Fruit fly (Drosophila melanogaster) whole organism, embryonic: ENCODE data around the gene CG2772.

Experiments used
- Adf1 ChIP-seq: fragments of 200-800 bp; sonication (Bioruptor generic); IDR thresholded peaks from 2 replicates; pipeline ENCODE4 v1.3.6; 2022; ENCODE audit warnings: missing biosample characterization, missing genetic modification characterization
- Atf-2 ChIP-seq: fragments of 200-800 bp; sonication (Bioruptor generic); optimal IDR thresholded peaks from 2 replicates; lab custom pipeline; 2016; ENCODE audit warnings: missing biosample characterization, missing genetic modification characterization
- CG10147 ChIP-seq: fragments of 200-800 bp; sonication (Bioruptor generic); optimal IDR thresholded peaks from 2 replicates; lab custom pipeline; 2019; ENCODE audit warnings: missing biosample characterization, mild to moderate bottlenecking, missing genetic modification characterization, moderate library complexity
- CG10209 ChIP-seq: fragments of 200-800 bp; sonication (Bioruptor generic); optimal IDR thresholded peaks from 3 replicates; lab custom pipeline; 2017; ENCODE audit warnings: missing biosample characterization, mild to moderate bottlenecking, missing genetic modification characterization, missing genetic modification reagents
- CG12299 ChIP-seq: fragments of 200-800 bp; sonication (Bioruptor generic); optimal IDR thresholded peaks from 2 replicates; lab custom pipeline; 2018; ENCODE audit warnings: missing biosample characterization, mild to moderate bottlenecking, missing genetic modification characterization
- CG13287 ChIP-seq: fragments of 200-800 bp; sonication (Bioruptor generic); IDR thresholded peaks from 2 replicates; pipeline ENCODE4 v1.3.6; 2022; ENCODE audit warnings: missing biosample characterization, missing genetic modification characterization; ENCODE audit not compliant: partially characterized antibody
- CG13424 ChIP-seq: fragments of 200-800 bp; sonication (Bioruptor generic); optimal IDR thresholded peaks from 2 replicates; lab custom pipeline; 2019; ENCODE audit warnings: missing biosample characterization, mild to moderate bottlenecking, missing genetic modification characterization, moderate library complexity
- CG14710 ChIP-seq: fragments of 200-800 bp; sonication (Bioruptor generic); optimal IDR thresholded peaks from 3 replicates; lab custom pipeline; 2019; ENCODE audit warnings: missing biosample characterization, mild to moderate bottlenecking, missing genetic modification characterization, moderate library complexity
- CG15514 ChIP-seq: fragments of 200-800 bp; sonication (Bioruptor generic); optimal IDR thresholded peaks from 3 replicates; lab custom pipeline; 2017; ENCODE audit warnings: missing biosample characterization, missing genetic modification characterization, mild to moderate bottlenecking, moderate library complexity, missing genetic modification reagents
- CG3847 ChIP-seq: fragments of 200-800 bp; sonication (Bioruptor generic); IDR thresholded peaks from 2 replicates; pipeline ENCODE4 v1.3.6; 2022; ENCODE audit warnings: missing biosample characterization, missing genetic modification characterization
- CG6254 ChIP-seq: fragments of 200-800 bp; sonication (Bioruptor generic); optimal IDR thresholded peaks from 3 replicates; lab custom pipeline; 2017; ENCODE audit warnings: mild to moderate bottlenecking, missing biosample characterization, missing genetic modification reagents, missing genetic modification characterization
- CG6813 ChIP-seq: fragments of 200-800 bp; sonication (Bioruptor generic); optimal IDR thresholded peaks from 2 replicates; lab custom pipeline; 2017; ENCODE audit warnings: missing biosample characterization, missing genetic modification characterization, mild to moderate bottlenecking, moderate library complexity, missing genetic modification reagents
- CkIIα-i1 ChIP-seq: fragments of 200-800 bp; sonication (Bioruptor generic); IDR thresholded peaks from 2 replicates; pipeline ENCODE4 v1.3.6; 2022; ENCODE audit warnings: missing biosample characterization, missing genetic modification characterization
- D ChIP-seq, 2 experiments: fragments of 200-800 bp in 1 of 2; fragments of >200 bp in 1 of 2; sonication (Bioruptor generic) in 1 of 2; optimal IDR thresholded peaks; 2 replicates in 1 of 2; 3 replicates in 1 of 2; lab custom pipeline; 2017; ENCODE audit warnings: mild to moderate bottlenecking in 1 of 2, missing biosample characterization in 1 of 2, missing genetic modification characterization in 1 of 2, missing genetic modification reagents in 1 of 2
- Deaf1 ChIP-seq: fragments of 200-800 bp; optimal IDR thresholded peaks from 3 replicates; lab custom pipeline; 2019; ENCODE audit warnings: missing biosample characterization, mild to moderate bottlenecking, missing genetic modification characterization, moderate library complexity
- Dip3 ChIP-seq: fragments of 200-800 bp; sonication (Bioruptor generic); optimal IDR thresholded peaks from 3 replicates; lab custom pipeline; 2016; ENCODE audit warnings: missing biosample characterization, missing genetic modification characterization
- Dll ChIP-seq: fragments of 200-800 bp; sonication (Bioruptor generic); IDR thresholded peaks from 4 replicates; pipeline ENCODE4 v1.3.6; 2022; ENCODE audit warnings: missing biosample characterization, missing genetic modification characterization; ENCODE audit not compliant: partially characterized antibody
- Ets97D ChIP-seq: fragments of 200-800 bp; sonication (Bioruptor generic); optimal IDR thresholded peaks from 3 replicates; lab custom pipeline; 2016; ENCODE audit warnings: missing biosample characterization, missing genetic modification characterization
- H2.0 ChIP-seq: fragments of 200-800 bp; sonication (Bioruptor generic); IDR thresholded peaks from 2 replicates; pipeline ENCODE4 v1.3.6; 2022; ENCODE audit warnings: missing biosample characterization, missing genetic modification characterization
- HLH4C ChIP-seq: fragments of 200-800 bp; sonication (Bioruptor generic); IDR thresholded peaks from 3 replicates; pipeline ENCODE4 v1.3.6; 2022; ENCODE audit warnings: missing biosample characterization, missing genetic modification characterization; ENCODE audit not compliant: partially characterized antibody
- Hmx ChIP-seq: fragments of 200-800 bp; sonication (Bioruptor generic); optimal IDR thresholded peaks from 2 replicates; lab custom pipeline; 2016; ENCODE audit warnings: missing biosample characterization, missing genetic modification characterization
- Hr3 ChIP-seq: fragments of 200-800 bp; sonication (Bioruptor generic); optimal IDR thresholded peaks from 3 replicates; lab custom pipeline; 2016; ENCODE audit warnings: missing biosample characterization, missing genetic modification characterization
- Mad ChIP-seq: fragments of 200-800 bp; sonication (Bioruptor generic); optimal IDR thresholded peaks from 2 replicates; lab custom pipeline; 2016; ENCODE audit warnings: missing biosample characterization, missing genetic modification characterization
- Max ChIP-seq: fragments of 200-800 bp; sonication (Bioruptor generic); optimal IDR thresholded peaks from 2 replicates; lab custom pipeline; 2016; ENCODE audit warnings: missing biosample characterization, mild to moderate bottlenecking, missing genetic modification characterization
- Myb ChIP-seq: fragments of 200-800 bp; sonication (Bioruptor generic); optimal IDR thresholded peaks from 2 replicates; lab custom pipeline; 2016; ENCODE audit warnings: missing biosample characterization, missing genetic modification characterization
- Neu2 ChIP-seq: fragments of 200-800 bp; sonication (Bioruptor generic); optimal IDR thresholded peaks from 3 replicates; lab custom pipeline; 2016; ENCODE audit warnings: missing biosample characterization, missing genetic modification characterization, borderline replicate concordance
- Optix ChIP-seq: fragments of 200-800 bp; sonication (Bioruptor generic); IDR thresholded peaks from 3 replicates; pipeline ENCODE4 v1.3.6; 2022; ENCODE audit warnings: missing biosample characterization, missing genetic modification characterization
- Six4 ChIP-seq: fragments of 200-800 bp; sonication (Bioruptor generic); optimal IDR thresholded peaks from 2 replicates; lab custom pipeline; 2016; ENCODE audit warnings: missing biosample characterization, missing genetic modification characterization
- Spps ChIP-seq: fragments of 200-800 bp; sonication (Bioruptor generic); optimal IDR thresholded peaks from 2 replicates; lab custom pipeline; 2018; ENCODE audit warnings: missing biosample characterization, mild to moderate bottlenecking, missing genetic modification characterization
- Xrp1 ChIP-seq: fragments of 200-800 bp; sonication (Bioruptor generic); IDR thresholded peaks from 2 replicates; pipeline ENCODE4 v1.3.6; 2022; ENCODE audit warnings: missing biosample characterization, missing genetic modification characterization
- YL-1 ChIP-seq: fragments of 200-800 bp; sonication (Bioruptor generic); optimal IDR thresholded peaks from 3 replicates; lab custom pipeline; 2017; ENCODE audit warnings: missing biosample characterization, mild to moderate bottlenecking, missing genetic modification characterization
- bcd ChIP-seq: fragments of 200-800 bp; sonication (Bioruptor generic); optimal IDR thresholded peaks from 2 replicates; lab custom pipeline; 2017; ENCODE audit warnings: missing biosample characterization, mild to moderate bottlenecking, missing genetic modification characterization
- cato ChIP-seq: fragments of 200-800 bp; sonication (Bioruptor generic); optimal IDR thresholded peaks from 2 replicates; lab custom pipeline; 2016; ENCODE audit warnings: missing biosample characterization, missing genetic modification characterization, borderline replicate concordance
- chn ChIP-seq: fragments of 200-800 bp; sonication (Bioruptor generic); optimal IDR thresholded peaks from 2 replicates; lab custom pipeline; 2016; ENCODE audit warnings: missing biosample characterization, missing genetic modification characterization
- cwo ChIP-seq: fragments of 200-800 bp; sonication (Bioruptor generic); optimal IDR thresholded peaks from 3 replicates; lab custom pipeline; 2017; ENCODE audit warnings: missing biosample characterization, missing genetic modification characterization, mild to moderate bottlenecking, moderate library complexity, missing genetic modification reagents
- danr ChIP-seq: fragments of 200-800 bp; sonication (Bioruptor generic); IDR thresholded peaks from 2 replicates; pipeline ENCODE4 v1.3.6; 2022; ENCODE audit warnings: missing biosample characterization, missing genetic modification characterization
- ewg ChIP-seq: fragments of 200-800 bp; sonication (Bioruptor generic); optimal IDR thresholded peaks from 3 replicates; lab custom pipeline; 2017; ENCODE audit warnings: mild to moderate bottlenecking, missing biosample characterization, missing genetic modification reagents, missing genetic modification characterization
- fru ChIP-seq: fragments of >200 bp; optimal IDR thresholded peaks from 2 replicates; lab custom pipeline; 2017
- gro ChIP-seq: fragments of 200-800 bp; sonication (Bioruptor generic); optimal IDR thresholded peaks from 2 replicates; lab custom pipeline; 2016; ENCODE audit warnings: missing biosample characterization, missing genetic modification characterization
- h ChIP-seq: fragments of >200 bp; optimal IDR thresholded peaks from 2 replicates; lab custom pipeline; 2017
- hbn ChIP-seq: fragments of 200-800 bp; sonication (Bioruptor generic); IDR thresholded peaks from 2 replicates; pipeline ENCODE4 v1.3.6; 2022; ENCODE audit warnings: missing biosample characterization, missing genetic modification characterization; ENCODE audit not compliant: partially characterized antibody
- lmd ChIP-seq: fragments of 200-800 bp; sonication (Bioruptor generic); IDR thresholded peaks from 2 replicates; pipeline ENCODE4 v1.3.6; 2022; ENCODE audit warnings: missing biosample characterization, missing genetic modification characterization
- luna ChIP-seq: fragments of 200-800 bp; sonication (Bioruptor generic); optimal IDR thresholded peaks from 2 replicates; lab custom pipeline; 2016; ENCODE audit warnings: missing biosample characterization, missing genetic modification characterization
- mirr ChIP-seq: fragments of 200-800 bp; sonication (Bioruptor generic); optimal IDR thresholded peaks from 3 replicates; lab custom pipeline; 2018; ENCODE audit warnings: missing biosample characterization, mild to moderate bottlenecking, missing genetic modification characterization
- org-1 ChIP-seq: fragments of 200-800 bp; sonication (Bioruptor generic); optimal IDR thresholded peaks from 2 replicates; lab custom pipeline; 2017; ENCODE audit warnings: missing biosample characterization, missing genetic modification characterization
- peb ChIP-seq: fragments of 200-800 bp; sonication (Bioruptor generic); IDR thresholded peaks from 2 replicates; pipeline ENCODE4 v1.3.6; 2022; ENCODE audit warnings: missing biosample characterization, missing genetic modification characterization
- pho ChIP-seq: fragments of 200-800 bp; sonication (Bioruptor generic); optimal IDR thresholded peaks from 2 replicates; lab custom pipeline; 2016; ENCODE audit warnings: missing biosample characterization, missing genetic modification characterization
- prd ChIP-seq, 3 experiments: fragments of >200 bp in 2 of 3; fragments of 200-800 bp in 1 of 3; sonication (Bioruptor generic) in 1 of 3; optimal IDR thresholded peaks in 2 of 3; IDR thresholded peaks in 1 of 3; 2 replicates in 2 of 3; 3 replicates in 1 of 3; pipeline versions ENCODE4 v1.3.6 to Lab custom; 2017 to 2022; ENCODE audit warnings: missing biosample characterization in 1 of 3, missing genetic modification characterization in 1 of 3
- sqz ChIP-seq: fragments of 200-800 bp; sonication (Bioruptor generic); optimal IDR thresholded peaks from 3 replicates; lab custom pipeline; 2018; ENCODE audit warnings: missing biosample characterization, mild to moderate bottlenecking, missing genetic modification characterization
- tin ChIP-seq: fragments of 200-800 bp; sonication (Bioruptor generic); optimal IDR thresholded peaks from 3 replicates; lab custom pipeline; 2016; ENCODE audit warnings: missing biosample characterization, missing genetic modification characterization

CG2772 gene

DNA sequence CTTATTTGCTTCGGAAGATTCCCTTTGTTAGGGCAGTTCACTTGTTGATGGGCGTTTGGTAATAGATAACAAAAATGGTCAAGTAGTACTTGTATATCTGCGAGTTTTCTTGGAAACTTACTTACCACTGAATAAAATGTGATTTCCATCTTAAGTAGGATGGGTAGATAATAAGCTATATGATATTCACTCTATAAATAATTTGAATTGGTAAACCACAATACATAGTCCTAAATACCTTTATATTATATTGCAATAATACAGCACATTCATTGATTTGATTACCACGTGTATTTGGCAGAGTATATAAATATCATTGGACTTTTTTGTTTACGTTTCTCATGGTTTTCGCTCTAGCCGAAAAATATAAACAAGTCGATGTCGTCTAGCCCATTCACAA lies 30.2 kb downstream of the CG2772 start (continued):
- no peak for TF ChIP-seq HLH4C (GFP tag; lab: Robert Waterston, UW)
- TF ChIP-seq H2.0 (GFP tag; lab: Robert Waterston, UW), result no peak; the same call in 1 of the 2 replicates
- no peak for TF ChIP-seq prd (optimal IDR thresholded peaks at IDR 0.05; lab: Kevin White, UChicago)
- no peak for TF ChIP-seq prd (GFP tag; IDR thresholded peaks at IDR 0.05; lab: Robert Waterston, UW)
- TF ChIP-seq pho (GFP tag; lab: Kevin White, UChicago), result peak; percentile 44
- TF ChIP-seq Six4 (GFP tag; lab: Kevin White, UChicago), result peak; percentile 58
- no peak for TF ChIP-seq luna (GFP tag; lab: Kevin White, UChicago)
- TF ChIP-seq mirr (GFP tag; lab: Kevin White, UChicago), result no peak
- no peak for TF ChIP-seq YL-1 (GFP tag; lab: Kevin White, UChicago)
- no peak for TF ChIP-seq CG13287
- no peak for TF ChIP-seq Neu2 (GFP tag; lab: Kevin White, UChicago)
- no peak for TF ChIP-seq Ets97D (GFP tag; lab: Kevin White, UChicago)
- TF ChIP-seq bcd (GFP tag; lab: Kevin White, UChicago), result peak; percentile 49
- no peak for TF ChIP-seq h
- peak; percentile 52 for TF ChIP-seq CG3847 (GFP tag; lab: Robert Waterston, UW)
- peak; percentile 24 for TF ChIP-seq Myb
- peak; percentile 39; the same call in 1 of the 2 replicates for TF ChIP-seq Xrp1
- no peak for TF ChIP-seq D (optimal IDR thresholded peaks at IDR 0.05; lab: Kevin White, UChicago)
- TF ChIP-seq D (GFP tag; optimal IDR thresholded peaks at IDR 0.05; lab: Kevin White, UChicago), result peak; percentile 19
- TF ChIP-seq gro (GFP tag; lab: Kevin White, UChicago), result no peak
- TF ChIP-seq CG14710 (tag; lab: Kevin White, UChicago), result peak; percentile 19
- no peak for TF ChIP-seq peb (GFP tag; lab: Robert Waterston, UW)
- peak; percentile 56; the same call in 1 of the 2 replicates for TF ChIP-seq danr (GFP tag; lab: Robert Waterston, UW)
- no peak for TF ChIP-seq CkIIα-i1
- TF ChIP-seq CG6813, result peak; percentile 30
- no peak for TF ChIP-seq CG6254 (GFP tag; lab: Kevin White, UChicago)
- peak; percentile 73 for TF ChIP-seq org-1 (GFP tag; lab: Kevin White, UChicago)
- TF ChIP-seq Deaf1 (tag; lab: Kevin White, UChicago), result peak; percentile 18
- TF ChIP-seq Mad (GFP tag; lab: Kevin White, UChicago), result peak; percentile 4
- no peak for TF ChIP-seq CG12299 (tag; lab: Kevin White, UChicago)
- TF ChIP-seq Hmx (GFP tag; lab: Kevin White, UChicago), result peak; percentile 53
- TF ChIP-seq sqz (GFP tag; lab: Kevin White, UChicago), result no peak
- peak; percentile 49 for TF ChIP-seq Hr3
- TF ChIP-seq ewg (GFP tag; lab: Kevin White, UChicago), result no peak
- TF ChIP-seq Dll, result no peak
- no peak for TF ChIP-seq hbn (GFP tag; lab: Robert Waterston, UW)
- TF ChIP-seq cato (GFP tag; lab: Kevin White, UChicago), result peak; percentile 10
- TF ChIP-seq cwo (GFP tag; lab: Kevin White, UChicago), result peak; percentile 70
- peak; percentile 29 for TF ChIP-seq Max (GFP tag; lab: Kevin White, UChicago)
- peak; percentile 66 for TF ChIP-seq CG13424
- TF ChIP-seq CG10147 (GFP tag; lab: Kevin White, UChicago), result peak; percentile 68
- TF ChIP-seq Optix, result no peak
- TF ChIP-seq CG10209, result peak; percentile 62
- TF ChIP-seq Adf1, result no peak
- TF ChIP-seq lmd (GFP tag; lab: Robert Waterston, UW), result peak; percentile 76
- TF ChIP-seq CG15514 (GFP tag; lab: Kevin White, UChicago), result no peak
- TF ChIP-seq Spps (tag; lab: Kevin White, UChicago), result no peak
- TF ChIP-seq fru (lab: Kevin White, UChicago), result no peak
- TF ChIP-seq Dip3, result peak; percentile 48
- peak; percentile 32 for TF ChIP-seq chn (GFP tag; lab: Kevin White, UChicago)
- peak; percentile 72 for TF ChIP-seq tin (GFP tag; lab: Kevin White, UChicago)
- no peak for TF ChIP-seq Atf-2 (GFP tag; lab: Kevin White, UChicago)
